Worm (Caenorhabditis elegans) whole organism, L4/young adult: ENCODE results near the gene tpst-2.

Experiments
- W03F9.2 ChIP-seq: fragments of 150-350 bp; optimal IDR thresholded peaks from 2 replicates; lab custom pipeline; 2014; ENCODE audit warnings: missing biosample characterization, missing genetic modification characterization
- dao-5 ChIP-seq: sonication (generic microtip); optimal IDR thresholded peaks from 2 replicates; lab custom pipeline; 2016; ENCODE audit warnings: missing genotype, missing genetic modification characterization, moderate library complexity, missing compliant biosample characterization
- him-1 ChIP-seq: sonication (generic microtip); optimal IDR thresholded peaks from 2 replicates; lab custom pipeline; 2016; ENCODE audit warnings: missing genotype, missing genetic modification reagents, missing genetic modification characterization, missing compliant biosample characterization

DNA sequence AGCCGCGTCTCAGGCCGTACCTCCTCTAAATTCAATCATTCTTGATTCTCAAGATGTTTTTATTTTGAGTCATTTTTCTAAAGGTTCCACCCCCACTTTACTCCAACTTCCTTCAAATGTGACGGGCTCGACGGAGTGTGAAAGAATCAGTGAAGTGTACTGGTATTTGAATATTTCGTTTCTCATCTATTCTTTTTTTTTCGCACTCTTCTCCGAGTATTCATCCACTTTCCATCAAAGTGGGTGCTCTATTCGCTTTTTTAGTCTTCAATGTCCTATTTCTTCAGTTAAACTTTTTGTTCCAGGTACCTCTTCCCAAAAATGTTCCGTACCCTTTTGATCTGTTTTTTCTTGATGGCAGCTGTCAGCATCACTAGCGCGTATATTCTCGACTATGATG is 9.6 kb upstream of the tpst-2 start, which contains the start of gene nlp-52:
- no peak for TF ChIP-seq him-1 (tag; lab: Kevin White, UChicago)
- no peak for TF ChIP-seq W03F9.2 (tag; lab: Kevin White, UChicago)
- no peak for TF ChIP-seq dao-5
